Worm (Caenorhabditis elegans) whole organism, early embryonic: ENCODE data around the gene F42F12.11.

Source experiments
- B0310.2 ChIP-seq: sonication (generic microtip); optimal IDR thresholded peaks from 2 replicates; lab custom pipeline; 2016; ENCODE audit warnings: mild to moderate bottlenecking, missing genetic modification characterization, missing compliant biosample characterization
- F13C5.2 ChIP-seq: sonication (generic microtip); optimal IDR thresholded peaks from 2 replicates; lab custom pipeline; 2017; ENCODE audit warnings: mild to moderate bottlenecking, missing genetic modification characterization, inconsistent platforms, missing compliant biosample characterization
- aly-1 ChIP-seq: sonication (generic microtip); optimal IDR thresholded peaks from 2 replicates; lab custom pipeline; 2016; ENCODE audit warnings: missing genetic modification characterization, missing compliant biosample characterization
- ama-1 ChIP-seq: fragments of 150-350 bp; optimal IDR thresholded peaks from 2 replicates; lab custom pipeline; 2014
- ceh-13 ChIP-seq: fragments of 200-800 bp; sonication (Bioruptor generic); optimal IDR thresholded peaks from 2 replicates; lab custom pipeline; 2018; ENCODE audit warnings: mild to moderate bottlenecking, missing genetic modification characterization, missing compliant biosample characterization
- ceh-36 ChIP-seq: sonication (generic microtip); optimal IDR thresholded peaks from 2 replicates; lab custom pipeline; 2016; ENCODE audit warnings: missing genetic modification characterization, inconsistent platforms, missing compliant biosample characterization
- ets-7 ChIP-seq: sonication (generic microtip); optimal IDR thresholded peaks from 2 replicates; lab custom pipeline; 2016; ENCODE audit warnings: missing genotype, missing genetic modification characterization, missing compliant biosample characterization
- flt-1 ChIP-seq: fragments of 200-800 bp; sonication (Bioruptor generic); IDR thresholded peaks from 2 replicates; pipeline ENCODE4 v1.3.6; 2022; ENCODE audit warnings: missing genetic modification characterization, missing compliant biosample characterization
- hmbx-1 ChIP-seq: sonication (generic microtip); optimal IDR thresholded peaks from 2 replicates; lab custom pipeline; 2016; ENCODE audit warnings: mild to moderate bottlenecking, missing genetic modification characterization, missing compliant biosample characterization
- hmg-4 ChIP-seq: fragments of 200-800 bp; sonication (Bioruptor generic); optimal IDR thresholded peaks from 2 replicates; lab custom pipeline; 2018; ENCODE audit warnings: mild to moderate bottlenecking, missing genetic modification characterization, missing compliant biosample characterization
- hnd-1 ChIP-seq: sonication (generic microtip); optimal IDR thresholded peaks from 2 replicates; lab custom pipeline; 2016; ENCODE audit warnings: missing genetic modification characterization, missing compliant biosample characterization
- pes-1 ChIP-seq: fragments of 200-800 bp; sonication (Bioruptor generic); IDR thresholded peaks from 2 replicates; pipeline ENCODE4 v1.3.6; 2022; ENCODE audit warnings: missing genetic modification reagents, missing genetic modification characterization, missing compliant biosample characterization
- scrt-1 ChIP-seq: fragments of 200-800 bp; sonication (Bioruptor generic); IDR thresholded peaks from 2 replicates; pipeline ENCODE4 v1.3.6; 2022; ENCODE audit warnings: missing genetic modification characterization, missing compliant biosample characterization
- sea-1 ChIP-seq: fragments of 200-800 bp; sonication (Bioruptor generic); conservative IDR thresholded peaks from 2 replicates; pipeline ENCODE4 v1.3.6; 2022; ENCODE audit warnings: missing genetic modification characterization, missing compliant biosample characterization
- tbx-11 ChIP-seq: fragments of 200-800 bp; sonication (Bioruptor generic); IDR thresholded peaks from 2 replicates; pipeline ENCODE4 v1.3.6; 2022; ENCODE audit warnings: missing genetic modification characterization, missing compliant biosample characterization
- tbx-37 ChIP-seq: fragments of 200-800 bp; sonication (Bioruptor generic); conservative IDR thresholded peaks from 2 replicates; pipeline ENCODE4 v1.3.6; 2022; ENCODE audit warnings: missing genetic modification reagents, missing genetic modification characterization, missing compliant biosample characterization
- tra-4 ChIP-seq: sonication (generic microtip); optimal IDR thresholded peaks from 2 replicates; lab custom pipeline; 2017; ENCODE audit warnings: missing genetic modification characterization, missing compliant biosample characterization

F42F12.11 gene

ce11 chrX:12314395-12314794 lies 32.4 kb upstream of the F42F12.11 start:
- TF ChIP-seq ets-7 (tag; lab: Kevin White, UChicago): no peak
- TF ChIP-seq pes-1: no peak
- no peak for TF ChIP-seq hnd-1 (tag; lab: Kevin White, UChicago)
- TF ChIP-seq hmg-4 (GFP tag; lab: Kevin White, UChicago): no peak
- TF ChIP-seq tra-4: no peak
- TF ChIP-seq flt-1 (GFP tag; lab: Robert Waterston, UW): no peak
- TF ChIP-seq tbx-37 (GFP tag; lab: Robert Waterston, UW): no peak
- TF ChIP-seq ama-1 (lab: Kevin White, UChicago): no peak
- no peak for TF ChIP-seq F13C5.2 (tag; lab: Kevin White, UChicago)
- no peak for TF ChIP-seq scrt-1 (GFP tag; lab: Robert Waterston, UW)
- TF ChIP-seq B0310.2: no peak
- TF ChIP-seq sea-1 (GFP tag; lab: Robert Waterston, UW): no peak
- TF ChIP-seq hmbx-1: no peak
- TF ChIP-seq ceh-36 (tag; lab: Kevin White, UChicago): no peak
- no peak for TF ChIP-seq ceh-13
- TF ChIP-seq tbx-11 (GFP tag; lab: Robert Waterston, UW): no peak
- no peak for TF ChIP-seq aly-1 (tag; lab: Kevin White, UChicago)

- TF ChIP-seq hnd-1 (tag; lab: Kevin White, UChicago) (no peak), tbx-37 (GFP tag; lab: Robert Waterston, UW) (no peak), ceh-13 (no peak), tra-4 (no peak), ets-7 (tag; lab: Kevin White, UChicago) (no peak), aly-1 (tag; lab: Kevin White, UChicago) (no peak), scrt-1 (GFP tag; lab: Robert Waterston, UW) (no peak), F13C5.2 (tag; lab: Kevin White, UChicago) (no peak), hmg-4 (GFP tag; lab: Kevin White, UChicago) (no peak), flt-1 (GFP tag; lab: Robert Waterston, UW) (no peak), sea-1 (GFP tag; lab: Robert Waterston, UW) (no peak), pes-1 (no peak), ama-1 (lab: Kevin White, UChicago) (no peak), hmbx-1 (no peak), tbx-11 (GFP tag; lab: Robert Waterston, UW) (no peak), B0310.2 (no peak)
Observed at ce11 chrX:12315268-12315667, 31.6 kb upstream of the F42F12.11 start, which contains the start of gene xtr-2. Gene xtr-2 (plus strand): TSS chrX:12315568.

ce11 chrX:12317560-12317959 lies 29.3 kb upstream of the F42F12.11 start:
- TF ChIP-seq B0310.2: no peak
- no peak for TF ChIP-seq ama-1 (lab: Kevin White, UChicago)
- no peak for TF ChIP-seq flt-1 (GFP tag; lab: Robert Waterston, UW)
- TF ChIP-seq tbx-37 (GFP tag; lab: Robert Waterston, UW): no peak
- TF ChIP-seq tra-4: no peak
- no peak for TF ChIP-seq ceh-36 (tag; lab: Kevin White, UChicago)
- no peak for TF ChIP-seq pes-1
- TF ChIP-seq scrt-1 (GFP tag; lab: Robert Waterston, UW): no peak
- no peak for TF ChIP-seq ets-7 (tag; lab: Kevin White, UChicago)
- TF ChIP-seq F13C5.2 (tag; lab: Kevin White, UChicago): no peak
- TF ChIP-seq hmbx-1: no peak
- no peak for TF ChIP-seq aly-1 (tag; lab: Kevin White, UChicago)
- TF ChIP-seq hmg-4 (GFP tag; lab: Kevin White, UChicago): no peak
- no peak for TF ChIP-seq tbx-11 (GFP tag; lab: Robert Waterston, UW)
- TF ChIP-seq hnd-1 (tag; lab: Kevin White, UChicago): no peak
- no peak for TF ChIP-seq ceh-13
- TF ChIP-seq sea-1 (GFP tag; lab: Robert Waterston, UW): no peak

- TF ChIP-seq tbx-37 (GFP tag; lab: Robert Waterston, UW) (no peak), ama-1 (lab: Kevin White, UChicago) (no peak), flt-1 (GFP tag; lab: Robert Waterston, UW) (no peak), tra-4 (no peak), hnd-1 (tag; lab: Kevin White, UChicago) (no peak), hmbx-1 (no peak), F13C5.2 (tag; lab: Kevin White, UChicago) (no peak), pes-1 (no peak), hmg-4 (GFP tag; lab: Kevin White, UChicago) (no peak), ets-7 (tag; lab: Kevin White, UChicago) (no peak), sea-1 (GFP tag; lab: Robert Waterston, UW) (no peak; the same call in 1 of the 2 replicates), B0310.2 (no peak), scrt-1 (GFP tag; lab: Robert Waterston, UW) (no peak), aly-1 (tag; lab: Kevin White, UChicago) (no peak), tbx-11 (GFP tag; lab: Robert Waterston, UW) (no peak), ceh-36 (tag; lab: Kevin White, UChicago) (no peak), ceh-13 (no peak)
Observed at ce11 chrX:12320737-12321136, 26.1 kb upstream of the F42F12.11 start, which contains the start of gene ceh-40. Gene ceh-40 (minus strand): TSS chrX:12320777.

ce11 chrX:12321357-12321756 lies 25.5 kb upstream of the F42F12.11 start, which contains the start of gene F17A2.13:
Gene F17A2.13 (plus strand): TSS chrX:12321657.
- no peak for TF ChIP-seq tbx-37 (GFP tag; lab: Robert Waterston, UW)
- no peak for TF ChIP-seq F13C5.2 (tag; lab: Kevin White, UChicago)
- no peak for TF ChIP-seq ama-1 (lab: Kevin White, UChicago)
- no peak for TF ChIP-seq scrt-1 (GFP tag; lab: Robert Waterston, UW)
- TF ChIP-seq ceh-36 (tag; lab: Kevin White, UChicago): no peak
- TF ChIP-seq flt-1 (GFP tag; lab: Robert Waterston, UW): no peak
- TF ChIP-seq hmg-4 (GFP tag; lab: Kevin White, UChicago): no peak
- no peak for TF ChIP-seq pes-1
- no peak for TF ChIP-seq hmbx-1
- TF ChIP-seq tbx-11 (GFP tag; lab: Robert Waterston, UW): no peak
- TF ChIP-seq ets-7 (tag; lab: Kevin White, UChicago): no peak

ce11 chrX:12323439-12323838 lies 23.4 kb upstream of the F42F12.11 start, which contains the start of gene srd-40:
Gene srd-40 (plus strand): TSS chrX:12323739.
- TF ChIP-seq sea-1 (GFP tag; lab: Robert Waterston, UW): no peak
- TF ChIP-seq ets-7 (tag; lab: Kevin White, UChicago): no peak
- no peak for TF ChIP-seq tbx-11 (GFP tag; lab: Robert Waterston, UW)
- no peak for TF ChIP-seq F13C5.2 (tag; lab: Kevin White, UChicago)
- TF ChIP-seq hmbx-1: no peak
- TF ChIP-seq hnd-1 (tag; lab: Kevin White, UChicago): no peak
- no peak for TF ChIP-seq B0310.2
- TF ChIP-seq hmg-4 (GFP tag; lab: Kevin White, UChicago): no peak
- no peak for TF ChIP-seq tbx-37 (GFP tag; lab: Robert Waterston, UW)
